Fruit fly (Drosophila melanogaster) Kc167 (cell line): Measurements from ENCODE around the gene wrm1.

Experiments used
- Myc ChIP-seq: fragments of >200 bp; optimal IDR thresholded peaks from 2 replicates; lab custom pipeline; 2017; ENCODE audit warnings: missing external identifiers
- Sin3A ChIP-seq: fragments of >200 bp; optimal IDR thresholded peaks from 2 replicates; lab custom pipeline; 2018; ENCODE audit warnings: missing external identifiers
- h ChIP-seq: fragments of >200 bp; optimal IDR thresholded peaks from 3 replicates; lab custom pipeline; 2018; ENCODE audit warnings: missing external identifiers
- insv ChIP-seq: fragments of >200 bp; optimal IDR thresholded peaks from 3 replicates; lab custom pipeline; 2018; ENCODE audit warnings: missing external identifiers
- psq ChIP-seq: fragments of >200 bp; optimal IDR thresholded peaks from 2 replicates; lab custom pipeline; 2017; ENCODE audit warnings: missing external identifiers
- ttk ChIP-seq: sonication (Bioruptor generic); optimal IDR thresholded peaks from 2 replicates; lab custom pipeline; 2017; ENCODE audit warnings: missing external identifiers

dm6 chr3L:7360324-7360852 lies 25.4 kb upstream of the wrm1 start, which contains the start of gene Sec63:
- TF ChIP-seq ttk (lab: Kevin White, UChicago) (no peak), h (lab: Kevin White, UChicago) (no peak), Sin3A (lab: Kevin White, UChicago) (no peak), Myc (lab: Kevin White, UChicago) (no peak), psq (no peak), insv (lab: Kevin White, UChicago) (no peak)
